Fruit fly (Drosophila melanogaster): ENCODE measurements around the gene CG33995.

- no peak for TF ChIP-seq CG8478 (optimal IDR thresholded peaks at IDR 0.05)
- no peak for TF ChIP-seq usp (GFP tag; optimal IDR thresholded peaks at IDR 0.05)
- TF ChIP-seq pan (optimal IDR thresholded peaks at IDR 0.05): no peak
- no peak for TF ChIP-seq Dll (optimal IDR thresholded peaks at IDR 0.05)
- TF ChIP-seq psq (optimal IDR thresholded peaks at IDR 0.05): no peak
Measured at dm6 chr2L:5062799-5063404, 19.8 kb downstream of the CG33995 start.

Measured in whole organism.